Worm (Caenorhabditis elegans): ENCODE measurements around the gene cox-6C.

- TF ChIP-seq tbx-37 (GFP tag; conservative IDR thresholded peaks at IDR 0.05) = peak; percentile 95
- peak; percentile 96 for TF ChIP-seq ceh-13 (GFP tag; optimal IDR thresholded peaks at IDR 0.05)
- peak; percentile 53 for TF ChIP-seq ama-1 (optimal IDR thresholded peaks at IDR 0.05)
- peak; percentile 96 for TF ChIP-seq sea-1 (GFP tag; conservative IDR thresholded peaks at IDR 0.05)
- TF ChIP-seq scrt-1 (GFP tag; IDR thresholded peaks at IDR 0.05) = peak; percentile 99
- TF ChIP-seq hmg-4 (GFP tag; optimal IDR thresholded peaks at IDR 0.05) = peak; percentile 99
- TF ChIP-seq F13C5.2 (tag; optimal IDR thresholded peaks at IDR 0.05) = peak; percentile 97
- peak; percentile 88 for TF ChIP-seq tra-4 (tag; optimal IDR thresholded peaks at IDR 0.05)
- TF ChIP-seq ets-7 (tag; optimal IDR thresholded peaks at IDR 0.05) = peak; percentile 79
- TF ChIP-seq tbx-11 (GFP tag; IDR thresholded peaks at IDR 0.05) = peak; percentile 97
- TF ChIP-seq flt-1 (GFP tag; IDR thresholded peaks at IDR 0.05) = peak; percentile 98
- TF ChIP-seq pes-1 (GFP tag; IDR thresholded peaks at IDR 0.05) = peak; percentile 98
- peak; percentile 87 for TF ChIP-seq hmbx-1 (tag; optimal IDR thresholded peaks at IDR 0.05)
Observed at ce11 chrIV:143807-144371, 17.4 kb downstream of the cox-6C start.

All from whole organism, early embryonic.